Worm (Caenorhabditis elegans) whole organism, L1 larva: ENCODE data around the gene lgc-5.

Experiments used
- C34B4.2 ChIP-seq: sonication (generic microtip); optimal IDR thresholded peaks from 2 replicates; lab custom pipeline; 2017; ENCODE audit warnings: mild to moderate bottlenecking, missing genetic modification characterization, missing compliant biosample characterization
- F16B12.6 ChIP-seq: fragments of 150-350 bp; optimal IDR thresholded peaks from 2 replicates; lab custom pipeline; 2014; ENCODE audit warnings: missing biosample characterization, missing genetic modification characterization
- aha-1 ChIP-seq: fragments of 150-350 bp; optimal IDR thresholded peaks from 2 replicates; lab custom pipeline; 2014; ENCODE audit warnings: missing biosample characterization, missing genetic modification characterization
- aly-2 ChIP-seq: fragments of 150-350 bp; optimal IDR thresholded peaks from 2 replicates; lab custom pipeline; 2014; ENCODE audit warnings: missing biosample characterization, missing genetic modification characterization
- blmp-1 ChIP-seq: fragments of 150-350 bp; optimal IDR thresholded peaks from 2 replicates; lab custom pipeline; 2014; ENCODE audit warnings: missing biosample characterization, missing genetic modification characterization
- ceh-82 ChIP-seq, 3 experiments: fragments of 150-350 bp in 1 of 3; sonication (generic microtip) in 2 of 3; optimal IDR thresholded peaks; 2 replicates each; lab custom pipeline; 2014 to 2017; ENCODE audit warnings: missing biosample characterization in 3 of 3, missing genetic modification characterization in 3 of 3
- ceh-90 ChIP-seq: sonication (generic microtip); optimal IDR thresholded peaks from 2 replicates; lab custom pipeline; 2016; ENCODE audit warnings: missing genetic modification characterization, missing compliant biosample characterization
- dsc-1 ChIP-seq: sonication (generic microtip); optimal IDR thresholded peaks from 2 replicates; lab custom pipeline; 2016; ENCODE audit warnings: mild to moderate bottlenecking, missing genetic modification characterization, missing compliant biosample characterization
- efl-1 ChIP-seq, 4 experiments: fragments of 150-350 bp; optimal IDR thresholded peaks in 3 of 4; peaks in 1 of 4; 1 replicate in 1 of 4; 2 replicates in 3 of 4; lab custom pipeline; 2014; ENCODE audit warnings: missing biosample characterization in 2 of 4, missing genetic modification characterization in 2 of 4, missing genetic modification reagents in 2 of 4
- egl-13 ChIP-seq: sonication (generic microtip); optimal IDR thresholded peaks from 2 replicates; lab custom pipeline; 2016; ENCODE audit warnings: missing genotype, missing genetic modification reagents, missing genetic modification characterization, missing compliant biosample characterization
- egl-27 ChIP-seq, 2 experiments: fragments of 150-350 bp in 1 of 2; sonication (generic microtip); optimal IDR thresholded peaks; 3 replicates each; lab custom pipeline; 2017 to 2018; ENCODE audit warnings: missing biosample characterization in 2 of 2, missing genetic modification characterization in 2 of 2, missing genetic modification reagents in 2 of 2
- fkh-4 ChIP-seq: sonication (generic microtip); optimal IDR thresholded peaks from 2 replicates; lab custom pipeline; 2016; ENCODE audit warnings: missing compliant biosample characterization, missing genetic modification characterization, borderline replicate concordance
- fkh-8 ChIP-seq: sonication (generic microtip); optimal IDR thresholded peaks from 2 replicates; lab custom pipeline; 2016; ENCODE audit warnings: mild to moderate bottlenecking, missing genetic modification characterization, missing compliant biosample characterization
- fos-1 ChIP-seq: fragments of 150-350 bp; optimal IDR thresholded peaks from 2 replicates; lab custom pipeline; 2014; ENCODE audit warnings: missing biosample characterization, missing genetic modification characterization
- grh-1 ChIP-seq: fragments of 200-800 bp; sonication (Bioruptor generic); IDR thresholded peaks from 2 replicates; pipeline ENCODE4 v1.3.6; 2022; ENCODE audit warnings: missing genetic modification reagents, missing genetic modification characterization, missing compliant biosample characterization
- hpl-2 ChIP-seq: fragments of 150-350 bp; optimal IDR thresholded peaks from 2 replicates; lab custom pipeline; 2014; ENCODE audit warnings: missing biosample characterization, missing genetic modification reagents, missing genetic modification characterization
- lin-13 ChIP-seq: fragments of 150-350 bp; optimal IDR thresholded peaks from 2 replicates; lab custom pipeline; 2014; ENCODE audit warnings: missing biosample characterization, missing genetic modification reagents, missing genetic modification characterization
- lin-14 ChIP-seq: fragments of 200-800 bp; sonication (Bioruptor generic); optimal IDR thresholded peaks from 2 replicates; lab custom pipeline; 2018; ENCODE audit warnings: mild to moderate bottlenecking, missing genetic modification characterization, moderate library complexity, missing compliant biosample characterization
- lin-35 ChIP-seq, 2 experiments: fragments of 150-350 bp; optimal IDR thresholded peaks; 2 replicates each; lab custom pipeline; 2014; ENCODE audit warnings: missing biosample characterization in 2 of 2, missing genetic modification characterization in 2 of 2, missing genetic modification reagents in 2 of 2
- lsy-2 ChIP-seq, 2 experiments: fragments of 150-350 bp; optimal IDR thresholded peaks; 2 replicates each; lab custom pipeline; 2014; ENCODE audit warnings: missing biosample characterization in 2 of 2, missing genetic modification characterization in 2 of 2
- mab-9 ChIP-seq: fragments of 200-800 bp; sonication (Bioruptor generic); IDR thresholded peaks from 2 replicates; pipeline ENCODE4 v1.3.6; 2022; ENCODE audit warnings: missing genetic modification reagents, missing genetic modification characterization, missing compliant biosample characterization
- mep-1 ChIP-seq: fragments of 150-350 bp; optimal IDR thresholded peaks from 2 replicates; lab custom pipeline; 2014; ENCODE audit warnings: missing biosample characterization, missing genetic modification characterization
- nhr-11 ChIP-seq: fragments of 150-350 bp; optimal IDR thresholded peaks from 2 replicates; lab custom pipeline; 2014; ENCODE audit warnings: missing biosample characterization, missing genetic modification characterization
- nhr-20 ChIP-seq: sonication (generic microtip); optimal IDR thresholded peaks from 2 replicates; lab custom pipeline; 2016; ENCODE audit warnings: mild to moderate bottlenecking, missing genetic modification characterization, missing compliant biosample characterization
- nhr-237 ChIP-seq: fragments of 150-350 bp; optimal IDR thresholded peaks from 2 replicates; lab custom pipeline; 2014; ENCODE audit warnings: missing biosample characterization, missing genetic modification characterization
- nhr-28 ChIP-seq: fragments of 150-350 bp; optimal IDR thresholded peaks from 2 replicates; lab custom pipeline; 2014; ENCODE audit warnings: missing biosample characterization, missing genetic modification characterization
- nhr-47 ChIP-seq: sonication (generic microtip); optimal IDR thresholded peaks from 2 replicates; lab custom pipeline; 2016; ENCODE audit warnings: mild to moderate bottlenecking, missing genetic modification characterization, moderate library complexity, missing compliant biosample characterization
- nhr-71 ChIP-seq: sonication (generic microtip); optimal IDR thresholded peaks from 2 replicates; lab custom pipeline; 2016; ENCODE audit warnings: mild to moderate bottlenecking, missing genetic modification characterization, moderate library complexity, missing compliant biosample characterization
- nhr-77 ChIP-seq: fragments of 150-350 bp; optimal IDR thresholded peaks from 2 replicates; lab custom pipeline; 2014; ENCODE audit warnings: missing biosample characterization, missing genetic modification characterization
- nhr-84 ChIP-seq: sonication (generic microtip); optimal IDR thresholded peaks from 2 replicates; lab custom pipeline; 2017; ENCODE audit warnings: missing biosample characterization, missing genetic modification characterization
- pax-3 ChIP-seq: fragments of 200-800 bp; sonication (Bioruptor generic); optimal IDR thresholded peaks from 2 replicates; lab custom pipeline; 2018; ENCODE audit warnings: mild to moderate bottlenecking, missing genetic modification characterization, moderate library complexity, missing compliant biosample characterization
- pqm-1 ChIP-seq: sonication (generic microtip); optimal IDR thresholded peaks from 3 replicates; lab custom pipeline; 2017; ENCODE audit warnings: missing biosample characterization, missing genetic modification characterization
- rnt-1 ChIP-seq: sonication (generic microtip); optimal IDR thresholded peaks from 2 replicates; lab custom pipeline; 2016; ENCODE audit warnings: mild to moderate bottlenecking, missing genetic modification characterization, moderate library complexity, missing compliant biosample characterization
- skn-1 ChIP-seq: fragments of 150-350 bp; optimal IDR thresholded peaks from 2 replicates; lab custom pipeline; 2014; ENCODE audit warnings: missing biosample characterization, missing genetic modification characterization
- snu-23 ChIP-seq: sonication (generic microtip); optimal IDR thresholded peaks from 2 replicates; lab custom pipeline; 2016; ENCODE audit warnings: missing genetic modification characterization, missing compliant biosample characterization
- sox-4 ChIP-seq: sonication (generic microtip); optimal IDR thresholded peaks from 2 replicates; lab custom pipeline; 2016; ENCODE audit warnings: missing genetic modification characterization, missing compliant biosample characterization
- sptf-1 ChIP-seq: fragments of 150-350 bp; optimal IDR thresholded peaks from 2 replicates; lab custom pipeline; 2014; ENCODE audit warnings: missing biosample characterization, missing genetic modification characterization
- unc-62 ChIP-seq: fragments of 150-350 bp; optimal IDR thresholded peaks from 2 replicates; lab custom pipeline; 2014; ENCODE audit warnings: missing biosample characterization, missing genetic modification reagents, missing genetic modification characterization
- unc-86 ChIP-seq: sonication (generic microtip); optimal IDR thresholded peaks from 2 replicates; lab custom pipeline; 2016; ENCODE audit warnings: missing genetic modification characterization, missing compliant biosample characterization
- unc-98 ChIP-seq: fragments of 200-800 bp; sonication (Bioruptor generic); IDR thresholded peaks from 2 replicates; pipeline ENCODE4 v1.3.6; 2022; ENCODE audit warnings: missing genetic modification characterization, missing compliant biosample characterization
- vab-15 ChIP-seq: sonication (generic microtip); optimal IDR thresholded peaks from 2 replicates; lab custom pipeline; 2017; ENCODE audit warnings: missing genotype, mild to moderate bottlenecking, missing genetic modification characterization, missing compliant biosample characterization
- xbp-1 ChIP-seq: sonication (generic microtip); optimal IDR thresholded peaks from 2 replicates; lab custom pipeline; 2016; ENCODE audit warnings: missing genetic modification characterization, missing compliant biosample characterization
- ztf-4 ChIP-seq: fragments of 150-350 bp; optimal IDR thresholded peaks from 2 replicates; lab custom pipeline; 2014; ENCODE audit warnings: missing biosample characterization, missing genetic modification characterization

The lgc-5 gene

DNA sequence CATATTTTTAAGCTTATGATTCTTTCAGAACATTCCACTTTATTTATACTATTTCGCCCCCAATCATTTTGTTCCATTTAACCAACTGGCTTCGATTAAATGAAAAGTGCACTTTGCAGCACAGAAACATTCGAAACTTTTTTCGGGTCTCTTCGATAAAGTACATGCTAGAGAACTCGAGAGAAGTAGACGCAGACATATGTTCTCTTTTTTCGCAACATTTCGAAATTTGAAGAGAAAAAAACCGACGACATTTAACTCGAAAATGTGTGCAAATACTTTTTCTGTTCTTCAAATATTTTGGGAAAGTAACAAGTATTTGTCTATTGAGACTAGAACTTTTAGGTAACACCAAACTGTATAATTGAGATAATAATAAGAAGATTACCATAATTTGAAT is 34.4 kb downstream of the lgc-5 start:
- TF ChIP-seq lin-14 (GFP tag; lab: Kevin White, UChicago) (peak; percentile 46), mep-1 (tag; lab: Kevin White, UChicago) (peak; percentile 36), nhr-71 (tag; lab: Kevin White, UChicago) (peak; percentile 9), nhr-77 (tag; lab: Kevin White, UChicago) (peak; percentile 38), fkh-8 (tag; lab: Kevin White, UChicago) (no peak), lsy-2 (tag; optimal IDR thresholded peaks at IDR 0.05; lab: Kevin White, UChicago) (peak in 1 of 2 experiments; percentile 32), lin-13 (no peak), nhr-20 (tag; lab: Kevin White, UChicago) (no peak), rnt-1 (tag; lab: Kevin White, UChicago) (peak; percentile 12), efl-1 (optimal IDR thresholded peaks at IDR 0.05; lab: Kevin White, UChicago) (peak in 1 of 2 experiments; percentile 27), efl-1 (GFP tag; optimal IDR thresholded peaks at IDR 0.05 in 1 of 2; lab: Kevin White, UChicago) (no peak), lin-35 (GFP tag; optimal IDR thresholded peaks at IDR 0.05; lab: Kevin White, UChicago) (peak in 1 of 2 experiments; percentile 16), ceh-82 (tag; optimal IDR thresholded peaks at IDR 0.05; lab: Kevin White, UChicago) (peak in 2 of 3 experiments; percentile 2 to 38), dsc-1 (peak; percentile 58), unc-98 (no peak), skn-1 (peak; percentile 72), aly-2 (tag; lab: Kevin White, UChicago) (no peak), sox-4 (tag; lab: Kevin White, UChicago) (no peak)

DNA sequence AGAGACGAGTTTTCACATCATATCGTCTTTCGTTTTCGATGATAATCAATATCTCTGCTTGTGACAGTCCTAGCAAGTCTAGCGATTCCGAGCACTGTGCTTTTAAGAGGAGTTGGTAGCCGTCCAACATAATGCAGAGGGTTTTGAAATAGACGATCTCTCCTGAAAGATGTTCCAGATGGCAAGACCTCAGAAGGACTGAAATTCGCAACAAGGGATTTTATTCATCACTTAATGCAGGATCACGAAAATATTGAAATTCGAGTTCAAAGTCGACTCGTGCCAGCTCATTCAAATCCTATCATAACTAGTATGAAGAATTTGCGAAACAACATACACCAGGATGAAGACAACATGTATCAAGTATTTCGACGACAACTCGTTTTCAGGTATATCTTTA is 35.0 kb downstream of the lgc-5 start, which contains the start of gene D2096.7:
Gene D2096.7 (minus strand): TSS at position 130 of the 400 bp plus-strand sequence.
- TF ChIP-seq hpl-2 (no peak), efl-1 (optimal IDR thresholded peaks at IDR 0.05; lab: Kevin White, UChicago) (no peak), efl-1 (GFP tag; optimal IDR thresholded peaks at IDR 0.05 in 1 of 2; lab: Kevin White, UChicago) (no peak), snu-23 (GFP tag; lab: Kevin White, UChicago) (no peak), egl-27 (tag; optimal IDR thresholded peaks at IDR 0.05; lab: Kevin White, UChicago) (no peak), nhr-20 (tag; lab: Kevin White, UChicago) (no peak), nhr-47 (tag; lab: Kevin White, UChicago) (no peak), aha-1 (no peak), C34B4.2 (no peak), unc-86 (tag; lab: Kevin White, UChicago) (no peak), nhr-84 (tag; lab: Kevin White, UChicago) (no peak), xbp-1 (no peak), grh-1 (GFP tag; lab: Robert Waterston, UW) (0 out of 2 replicates have a peak, but pooled peaks have one; percentile 11), mab-9 (GFP tag; lab: Robert Waterston, UW) (no peak), fos-1 (tag; lab: Kevin White, UChicago) (no peak), fkh-8 (tag; lab: Kevin White, UChicago) (no peak), egl-13 (tag; lab: Kevin White, UChicago) (no peak), aly-2 (tag; lab: Kevin White, UChicago) (peak; percentile 43), fkh-4 (tag; lab: Kevin White, UChicago) (no peak)

DNA sequence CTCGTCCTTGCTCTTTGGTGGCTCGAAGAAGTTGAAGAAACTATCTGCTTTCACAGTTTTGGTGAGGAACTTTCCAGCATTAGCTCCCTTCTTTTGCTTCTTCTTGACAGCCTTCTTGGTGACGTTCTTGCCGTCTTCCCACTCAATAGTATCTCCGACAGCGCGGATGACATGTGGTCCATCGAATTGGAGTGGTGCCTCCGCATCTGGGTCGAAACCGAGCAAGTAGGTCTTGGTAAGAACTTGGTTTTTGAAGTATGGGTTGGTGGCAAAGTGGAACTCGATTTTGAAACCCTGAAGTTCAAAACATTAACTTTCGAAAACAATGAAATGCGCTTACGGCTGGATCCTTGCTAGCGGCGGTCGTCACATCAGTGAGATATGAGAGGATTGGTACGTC is 35.8 kb downstream of the lgc-5 start:
- TF ChIP-seq blmp-1 (no peak), pqm-1 (no peak), vab-15 (tag; lab: Kevin White, UChicago) (no peak), nhr-237 (no peak), ceh-90 (tag; lab: Kevin White, UChicago) (no peak), nhr-84 (tag; lab: Kevin White, UChicago) (no peak), C34B4.2 (no peak), nhr-11 (tag; lab: Kevin White, UChicago) (no peak), ztf-4 (tag; lab: Kevin White, UChicago) (no peak), rnt-1 (tag; lab: Kevin White, UChicago) (no peak), sptf-1 (no peak), nhr-28 (tag; lab: Kevin White, UChicago) (no peak), pax-3 (tag; lab: Kevin White, UChicago) (no peak), unc-62 (no peak), F16B12.6 (tag; lab: Kevin White, UChicago) (no peak)
- TF ChIP-seq, all 84 proteins: peak for 0
